Worm (Caenorhabditis elegans) whole organism, midembryonic: ENCODE data around the gene flp-23.

Source experiments
- T22C8.4 ChIP-seq: fragments of 200-800 bp; sonication (Bioruptor generic); IDR thresholded peaks from 2 replicates; pipeline ENCODE4 v1.3.6; 2022; ENCODE audit warnings: missing genetic modification characterization, missing compliant biosample characterization
- cog-1 ChIP-seq: sonication (generic microtip); optimal IDR thresholded peaks from 2 replicates; lab custom pipeline; 2016; ENCODE audit warnings: missing genetic modification characterization, missing compliant biosample characterization
- flt-1 ChIP-seq: fragments of 200-800 bp; sonication (Bioruptor generic); IDR thresholded peaks from 2 replicates; pipeline ENCODE4 v1.3.6; 2022; ENCODE audit warnings: missing genetic modification characterization, missing compliant biosample characterization
- klf-2 ChIP-seq: fragments of 200-800 bp; sonication (Bioruptor generic); conservative IDR thresholded peaks from 2 replicates; pipeline ENCODE4 v1.3.6; 2022; ENCODE audit warnings: missing genetic modification reagents, missing genetic modification characterization, missing compliant biosample characterization
- med-1 ChIP-seq: sonication (generic microtip); optimal IDR thresholded peaks from 2 replicates; lab custom pipeline; 2017; ENCODE audit warnings: missing genetic modification characterization, mild to moderate bottlenecking, missing compliant biosample characterization, antibody characterized with exemption, missing genetic modification reagents; ENCODE audit not compliant: insufficient read depth
- ref-1 ChIP-seq: fragments of 200-800 bp; sonication (Bioruptor generic); conservative IDR thresholded peaks from 2 replicates; pipeline ENCODE4 v1.3.6; 2022; ENCODE audit warnings: missing genetic modification reagents, missing genetic modification characterization, missing compliant biosample characterization
- tab-1 ChIP-seq: fragments of 200-800 bp; sonication (Bioruptor generic); IDR thresholded peaks from 2 replicates; pipeline ENCODE4 v1.3.6; 2022; ENCODE audit warnings: missing genetic modification characterization, missing compliant biosample characterization
- ztf-23 ChIP-seq: fragments of 200-800 bp; sonication (Bioruptor generic); IDR thresholded peaks from 2 replicates; pipeline ENCODE4 v1.3.6; 2022; ENCODE audit warnings: missing genetic modification reagents, missing genetic modification characterization, missing compliant biosample characterization
- ztf-29 ChIP-seq: fragments of 200-800 bp; sonication (Bioruptor generic); IDR thresholded peaks from 2 replicates; pipeline ENCODE4 v1.3.6; 2022; ENCODE audit warnings: missing genetic modification reagents, missing genetic modification characterization, missing compliant biosample characterization

The flp-23 gene

DNA sequence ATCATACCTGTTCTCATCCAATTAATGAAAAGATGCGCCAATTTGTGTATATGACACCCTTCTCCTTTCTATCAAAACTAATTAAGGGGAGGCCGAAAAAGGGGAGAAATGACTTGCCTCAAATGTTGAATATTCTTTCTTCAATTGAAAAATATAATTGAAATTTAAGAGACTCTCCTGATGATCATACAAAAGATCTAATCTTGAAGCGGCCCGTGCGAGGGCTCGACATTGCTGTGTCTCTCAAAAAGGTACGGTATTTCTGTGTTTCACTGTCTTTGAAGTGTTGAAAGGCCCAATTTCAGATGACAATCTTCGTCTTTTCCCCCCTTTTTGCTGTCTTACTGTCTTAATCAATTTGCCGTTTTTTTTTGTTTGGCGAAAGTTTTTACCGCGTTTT, 29.6 kb upstream of the flp-23 start:
- TF ChIP-seq ztf-29: no peak
- TF ChIP-seq med-1 (GFP tag; lab: Kevin White, UChicago): no peak
- no peak for TF ChIP-seq tab-1 (GFP tag; lab: Robert Waterston, UW)
- no peak for TF ChIP-seq ztf-23 (GFP tag; lab: Robert Waterston, UW)
- TF ChIP-seq cog-1 (tag; lab: Kevin White, UChicago): no peak
- TF ChIP-seq ref-1 (GFP tag; lab: Robert Waterston, UW): no peak
- TF ChIP-seq klf-2 (GFP tag; lab: Robert Waterston, UW): no peak
- no peak for TF ChIP-seq T22C8.4 (GFP tag; lab: Robert Waterston, UW)
- no peak for TF ChIP-seq flt-1 (GFP tag; lab: Robert Waterston, UW)

- TF ChIP-seq ztf-29 (no peak), flt-1 (GFP tag; lab: Robert Waterston, UW) (no peak), T22C8.4 (GFP tag; lab: Robert Waterston, UW) (no peak), med-1 (GFP tag; lab: Kevin White, UChicago) (no peak), tab-1 (GFP tag; lab: Robert Waterston, UW) (no peak), cog-1 (tag; lab: Kevin White, UChicago) (no peak), ref-1 (GFP tag; lab: Robert Waterston, UW) (no peak), ztf-23 (GFP tag; lab: Robert Waterston, UW) (no peak), klf-2 (GFP tag; lab: Robert Waterston, UW) (no peak)
These were observed 28.6 kb upstream of the flp-23 start for ce11 chrIII:8621982-8622381.

DNA sequence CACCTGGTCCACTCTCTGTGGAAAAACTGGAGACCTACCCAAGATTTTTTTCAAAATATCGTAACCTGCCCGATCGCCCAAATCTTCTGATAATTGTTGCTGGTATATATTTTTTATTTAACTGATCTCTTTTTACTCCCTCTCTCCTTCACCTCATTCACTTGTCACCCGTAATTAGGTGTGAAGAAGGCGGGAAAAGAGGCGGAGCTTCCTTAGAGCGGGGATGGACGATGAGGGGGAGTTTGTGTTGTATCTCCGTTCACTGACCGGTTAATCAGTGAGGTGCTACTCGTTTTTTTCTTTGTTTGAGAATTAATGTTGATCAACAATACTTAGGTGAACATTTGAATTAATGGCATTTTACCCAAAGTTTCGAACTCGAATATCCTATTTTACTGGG, 28.1 kb upstream of the flp-23 start, which contains the start of gene ceh-16:
Gene ceh-16 (plus strand): TSS at position 301 of the 400 bp plus-strand sequence.
- TF ChIP-seq tab-1 (GFP tag; lab: Robert Waterston, UW) (no peak), med-1 (GFP tag; lab: Kevin White, UChicago) (no peak), T22C8.4 (GFP tag; lab: Robert Waterston, UW) (no peak), klf-2 (GFP tag; lab: Robert Waterston, UW) (no peak), cog-1 (tag; lab: Kevin White, UChicago) (no peak), ztf-23 (GFP tag; lab: Robert Waterston, UW) (no peak), ztf-29 (no peak), flt-1 (GFP tag; lab: Robert Waterston, UW) (no peak), ref-1 (GFP tag; lab: Robert Waterston, UW) (no peak)

- TF ChIP-seq ref-1 (GFP tag; lab: Robert Waterston, UW) (no peak), flt-1 (GFP tag; lab: Robert Waterston, UW) (no peak), tab-1 (GFP tag; lab: Robert Waterston, UW) (no peak), med-1 (GFP tag; lab: Kevin White, UChicago) (no peak), klf-2 (GFP tag; lab: Robert Waterston, UW) (no peak), ztf-29 (no peak), cog-1 (tag; lab: Kevin White, UChicago) (no peak), ztf-23 (GFP tag; lab: Robert Waterston, UW) (no peak), T22C8.4 (GFP tag; lab: Robert Waterston, UW) (no peak)
These were observed 25.4 kb upstream of the flp-23 start for ce11 chrIII:8625125-8625524.

DNA sequence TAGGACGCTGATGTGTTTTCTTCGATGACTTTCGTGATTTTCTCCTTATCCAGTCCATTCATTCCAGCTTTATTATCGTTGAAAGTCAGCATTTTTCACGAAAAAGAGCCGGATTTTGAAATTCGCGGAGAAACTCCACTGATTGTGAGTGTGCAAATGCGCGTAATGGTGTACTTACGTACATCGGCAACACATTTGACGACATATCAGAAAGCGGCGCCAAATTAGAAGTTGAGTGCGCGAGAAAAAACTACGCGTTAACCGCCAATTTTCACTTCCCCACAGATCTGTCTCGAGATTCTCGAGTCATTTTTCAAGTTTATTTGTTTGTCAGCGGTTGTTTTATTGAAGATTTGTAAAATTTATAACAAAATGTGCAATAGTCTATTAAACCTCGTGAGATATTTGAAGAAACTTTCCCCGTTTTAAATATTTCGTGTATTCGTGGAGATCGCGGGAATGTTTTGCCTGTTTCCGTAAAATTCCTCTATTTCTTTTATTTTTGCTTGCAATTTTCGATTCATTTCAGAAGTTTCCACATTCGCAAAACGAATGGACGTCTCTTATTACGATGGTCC, 22.1 kb upstream of the flp-23 start, which contains the start of the genes polk-1 and gpr-1:
Gene polk-1 (minus strand): TSS at position 186 of the 578 bp plus-strand sequence.
Gene gpr-1 (plus strand): TSS at position 528 of the 578 bp plus-strand sequence.
- TF ChIP-seq klf-2 (GFP tag; lab: Robert Waterston, UW): no peak
- no peak for TF ChIP-seq ref-1 (GFP tag; lab: Robert Waterston, UW)

DNA sequence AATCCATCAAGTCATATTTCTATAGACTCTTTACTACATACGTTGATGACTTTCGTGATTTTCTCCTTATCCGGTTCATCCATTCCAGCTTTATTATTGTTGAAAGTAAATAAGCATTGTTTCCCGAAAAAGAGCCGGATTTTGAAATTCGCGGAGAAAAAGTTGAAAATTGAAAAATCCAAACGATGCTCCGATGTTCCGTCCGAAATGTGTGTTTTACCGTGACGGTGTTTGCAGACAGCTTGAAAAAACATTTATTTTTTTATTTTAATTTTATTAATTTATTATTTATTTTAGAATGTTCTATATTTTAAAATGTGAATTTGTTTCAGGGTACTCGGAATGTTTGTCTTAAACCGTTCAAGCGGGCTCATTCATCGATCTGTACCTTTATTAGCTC, 19.7 kb upstream of the flp-23 start, which contains the start of gene dnj-10:
Gene dnj-10 (plus strand): TSS at position 333 of the 400 bp plus-strand sequence.
- TF ChIP-seq ztf-29 (no peak), cog-1 (tag; lab: Kevin White, UChicago) (no peak), med-1 (GFP tag; lab: Kevin White, UChicago) (no peak), ref-1 (GFP tag; lab: Robert Waterston, UW) (no peak), flt-1 (GFP tag; lab: Robert Waterston, UW) (0 out of 2 replicates have a peak, but pooled peaks have one; percentile 48)

ce11 chrIII:8636803-8637202, 13.8 kb upstream of the flp-23 start:
- no peak for TF ChIP-seq klf-2 (GFP tag; lab: Robert Waterston, UW)
- no peak for TF ChIP-seq ref-1 (GFP tag; lab: Robert Waterston, UW)
- no peak for TF ChIP-seq cog-1 (tag; lab: Kevin White, UChicago)
- TF ChIP-seq tab-1 (GFP tag; lab: Robert Waterston, UW): no peak
- TF ChIP-seq ztf-23 (GFP tag; lab: Robert Waterston, UW): no peak
- TF ChIP-seq ztf-29: no peak
- TF ChIP-seq T22C8.4 (GFP tag; lab: Robert Waterston, UW): no peak
- TF ChIP-seq flt-1 (GFP tag; lab: Robert Waterston, UW): no peak
- TF ChIP-seq med-1 (GFP tag; lab: Kevin White, UChicago): no peak

ce11 chrIII:8639188-8639795, 11.3 kb upstream of the flp-23 start, which contains the start of gene fip-1:
Gene fip-1 (plus strand): TSS chrIII:8639745.
- no peak for TF ChIP-seq ztf-29
- TF ChIP-seq med-1 (GFP tag; lab: Kevin White, UChicago): no peak

- TF ChIP-seq flt-1 (GFP tag; lab: Robert Waterston, UW) (no peak), ztf-23 (GFP tag; lab: Robert Waterston, UW) (no peak), cog-1 (tag; lab: Kevin White, UChicago) (no peak), klf-2 (GFP tag; lab: Robert Waterston, UW) (no peak), ref-1 (GFP tag; lab: Robert Waterston, UW) (no peak), T22C8.4 (GFP tag; lab: Robert Waterston, UW) (no peak), med-1 (GFP tag; lab: Kevin White, UChicago) (no peak), tab-1 (GFP tag; lab: Robert Waterston, UW) (no peak), ztf-29 (no peak)
These were observed 6.9 kb upstream of the flp-23 start, which contains the start of gene twk-7 for ce11 chrIII:8643639-8644038. Gene twk-7 (minus strand): TSS chrIII:8643739.
